Fruit fly (Drosophila melanogaster): ENCODE results near the gene Noc1.

Noc1 gene

dm6 chr3L:11107935-11108334 lies 33.4 kb downstream of the Noc1 start, which contains the start of gene CG12522:
Gene CG12522, plus strand, starts transcription at chr3L:11108235.
- no peak for TF ChIP-seq Myc (optimal IDR thresholded peaks at IDR 0.05)
- TF ChIP-seq insv (optimal IDR thresholded peaks at IDR 0.05) = no peak
- TF ChIP-seq ttk (optimal IDR thresholded peaks at IDR 0.05) = no peak
- no peak for TF ChIP-seq psq (optimal IDR thresholded peaks at IDR 0.05)
- TF ChIP-seq h (optimal IDR thresholded peaks at IDR 0.05) = no peak
- no peak for TF ChIP-seq Sin3A (optimal IDR thresholded peaks at IDR 0.05)

- TF ChIP-seq insv (optimal IDR thresholded peaks at IDR 0.05) = no peak
- no peak for TF ChIP-seq Myc (optimal IDR thresholded peaks at IDR 0.05)
- no peak for TF ChIP-seq Sin3A (optimal IDR thresholded peaks at IDR 0.05)
- no peak for TF ChIP-seq h (optimal IDR thresholded peaks at IDR 0.05)
- TF ChIP-seq psq (optimal IDR thresholded peaks at IDR 0.05) = no peak
- no peak for TF ChIP-seq ttk (optimal IDR thresholded peaks at IDR 0.05)
Measured at dm6 chr3L:11109454-11109853, 34.9 kb downstream of the Noc1 start, which contains the start of the genes CG34012 and emei. Gene CG34012, minus strand, starts transcription at chr3L:11109505. Gene emei, plus strand, starts transcription at chr3L:11109690.

- no peak for TF ChIP-seq Sin3A (optimal IDR thresholded peaks at IDR 0.05)
- no peak for TF ChIP-seq Myc (optimal IDR thresholded peaks at IDR 0.05)
- no peak for TF ChIP-seq h (optimal IDR thresholded peaks at IDR 0.05)
- TF ChIP-seq ttk (optimal IDR thresholded peaks at IDR 0.05) = no peak
- TF ChIP-seq psq (optimal IDR thresholded peaks at IDR 0.05) = no peak
- TF ChIP-seq insv (optimal IDR thresholded peaks at IDR 0.05) = no peak
Measured at dm6 chr3L:11112427-11112826, 37.9 kb downstream of the Noc1 start.

- TF ChIP-seq h (optimal IDR thresholded peaks at IDR 0.05) (no peak), psq (optimal IDR thresholded peaks at IDR 0.05) (no peak), Myc (optimal IDR thresholded peaks at IDR 0.05) (no peak), insv (optimal IDR thresholded peaks at IDR 0.05) (no peak), ttk (optimal IDR thresholded peaks at IDR 0.05) (no peak), Sin3A (optimal IDR thresholded peaks at IDR 0.05) (no peak)
Measured at dm6 chr3L:11113198-11114197, 38.9 kb downstream of the Noc1 start, which contains the start of gene Sod1. Gene Sod1, minus strand, starts transcription at chr3L:11113740.

dm6 chr3L:11117733-11118132 lies 43.2 kb downstream of the Noc1 start:
- TF ChIP-seq h (optimal IDR thresholded peaks at IDR 0.05) (no peak), Sin3A (optimal IDR thresholded peaks at IDR 0.05) (no peak), insv (optimal IDR thresholded peaks at IDR 0.05) (no peak)

- no peak for TF ChIP-seq Myc (optimal IDR thresholded peaks at IDR 0.05)
- no peak for TF ChIP-seq ttk (optimal IDR thresholded peaks at IDR 0.05)
- TF ChIP-seq Sin3A (optimal IDR thresholded peaks at IDR 0.05) = no peak
- no peak for TF ChIP-seq psq (optimal IDR thresholded peaks at IDR 0.05)
- TF ChIP-seq h (optimal IDR thresholded peaks at IDR 0.05) = no peak
- TF ChIP-seq insv (optimal IDR thresholded peaks at IDR 0.05) = no peak
Measured at dm6 chr3L:11118627-11119395, 44.2 kb downstream of the Noc1 start.

- TF ChIP-seq Sin3A (optimal IDR thresholded peaks at IDR 0.05) = no peak
- no peak for TF ChIP-seq h (optimal IDR thresholded peaks at IDR 0.05)
- no peak for TF ChIP-seq ttk (optimal IDR thresholded peaks at IDR 0.05)
- TF ChIP-seq psq (optimal IDR thresholded peaks at IDR 0.05) = no peak
- no peak for TF ChIP-seq Myc (optimal IDR thresholded peaks at IDR 0.05)
- TF ChIP-seq insv (optimal IDR thresholded peaks at IDR 0.05) = no peak
Measured at dm6 chr3L:11119396-11119900, 44.9 kb downstream of the Noc1 start.

dm6 chr3L:11119901-11120418 lies 45.4 kb downstream of the Noc1 start:
- TF ChIP-seq psq (optimal IDR thresholded peaks at IDR 0.05) (no peak), h (optimal IDR thresholded peaks at IDR 0.05) (no peak), insv (optimal IDR thresholded peaks at IDR 0.05) (no peak), Myc (optimal IDR thresholded peaks at IDR 0.05) (no peak), Sin3A (optimal IDR thresholded peaks at IDR 0.05) (no peak), ttk (optimal IDR thresholded peaks at IDR 0.05) (no peak)

dm6 chr3L:11120419-11120958 lies 45.9 kb downstream of the Noc1 start, which contains the start of the genes FoxK and mRpL2:
Gene FoxK, minus strand, starts transcription at chr3L:11120783.
Gene mRpL2, plus strand, starts transcription at chr3L:11120847.
- TF ChIP-seq psq (optimal IDR thresholded peaks at IDR 0.05) (no peak), insv (optimal IDR thresholded peaks at IDR 0.05) (no peak), ttk (optimal IDR thresholded peaks at IDR 0.05) (no peak), h (optimal IDR thresholded peaks at IDR 0.05) (no peak)

- TF ChIP-seq h (optimal IDR thresholded peaks at IDR 0.05) (no peak), Sin3A (optimal IDR thresholded peaks at IDR 0.05) (no peak), insv (optimal IDR thresholded peaks at IDR 0.05) (no peak), Myc (optimal IDR thresholded peaks at IDR 0.05) (no peak), ttk (optimal IDR thresholded peaks at IDR 0.05) (no peak), psq (optimal IDR thresholded peaks at IDR 0.05) (no peak)
Measured at dm6 chr3L:11123088-11123487, 48.5 kb downstream of the Noc1 start, which contains the start of the genes Ufd1 and NaPi-III. Gene Ufd1, minus strand, starts transcription at chr3L:11123216. Gene NaPi-III, plus strand, starts transcription at chr3L:11123348.
